Worm (Caenorhabditis elegans) whole organism, late embryonic: ENCODE results near the gene F23H12.10.

Experiments
- C38D4.7 ChIP-seq: fragments of 200-800 bp; sonication (Bioruptor generic); optimal IDR thresholded peaks from 2 replicates; lab custom pipeline; 2018; ENCODE audit warnings: mild to moderate bottlenecking, missing genetic modification characterization, moderate library complexity, missing compliant biosample characterization
- F13H6.1 ChIP-seq: sonication (generic microtip); optimal IDR thresholded peaks from 2 replicates; lab custom pipeline; 2016; ENCODE audit warnings: missing genetic modification characterization, missing compliant biosample characterization
- K02D7.2 ChIP-seq: sonication (generic microtip); optimal IDR thresholded peaks from 2 replicates; lab custom pipeline; 2017; ENCODE audit warnings: mild to moderate bottlenecking, missing genetic modification characterization, missing compliant biosample characterization
- T23F11.4 ChIP-seq: fragments of 200-800 bp; sonication (Bioruptor generic); optimal IDR thresholded peaks from 2 replicates; lab custom pipeline; 2018; ENCODE audit warnings: mild to moderate bottlenecking, missing genetic modification characterization, missing compliant biosample characterization
- Y22D7AL.16 ChIP-seq: sonication (generic microtip); optimal IDR thresholded peaks from 2 replicates; lab custom pipeline; 2016; ENCODE audit warnings: missing genetic modification characterization, missing compliant biosample characterization
- ahr-1 ChIP-seq: sonication (generic microtip); optimal IDR thresholded peaks from 2 replicates; lab custom pipeline; 2016; ENCODE audit warnings: missing genetic modification characterization, missing compliant biosample characterization
- ama-1 ChIP-seq: fragments of 150-350 bp; optimal IDR thresholded peaks from 2 replicates; lab custom pipeline; 2014
- ceh-14 ChIP-seq: sonication (generic microtip); optimal IDR thresholded peaks from 2 replicates; lab custom pipeline; 2016; ENCODE audit warnings: missing genotype, missing genetic modification characterization, missing compliant biosample characterization
- ceh-24 ChIP-seq: sonication (generic microtip); optimal IDR thresholded peaks from 2 replicates; lab custom pipeline; 2016; ENCODE audit warnings: mild to moderate bottlenecking, missing genetic modification characterization, missing compliant biosample characterization
- ceh-45 ChIP-seq: fragments of 200-800 bp; sonication (Bioruptor generic); IDR thresholded peaks from 2 replicates; pipeline ENCODE4 v1.3.6; 2022; ENCODE audit warnings: missing genetic modification reagents, missing genetic modification characterization, missing compliant biosample characterization
- ceh-48 ChIP-seq: sonication (generic microtip); optimal IDR thresholded peaks from 2 replicates; lab custom pipeline; 2016; ENCODE audit warnings: missing genetic modification characterization, inconsistent platforms, missing compliant biosample characterization
- ceh-9 ChIP-seq: sonication (generic microtip); optimal IDR thresholded peaks from 2 replicates; lab custom pipeline; 2016; ENCODE audit warnings: mild to moderate bottlenecking, missing genetic modification characterization, inconsistent platforms, missing compliant biosample characterization
- che-1 ChIP-seq: sonication (generic microtip); optimal IDR thresholded peaks from 2 replicates; lab custom pipeline; 2016; ENCODE audit warnings: mild to moderate bottlenecking, missing genetic modification characterization, missing compliant biosample characterization
- dmd-4 ChIP-seq: sonication (generic microtip); optimal IDR thresholded peaks from 2 replicates; lab custom pipeline; 2016; ENCODE audit warnings: borderline replicate concordance, missing genetic modification characterization, missing compliant biosample characterization
- dve-1 ChIP-seq: sonication (generic microtip); optimal IDR thresholded peaks from 2 replicates; lab custom pipeline; 2017; ENCODE audit warnings: antibody characterized with exemption, mild to moderate bottlenecking, missing genetic modification characterization, missing compliant biosample characterization
- elt-2 ChIP-seq: sonication (generic microtip); optimal IDR thresholded peaks from 2 replicates; lab custom pipeline; 2016; ENCODE audit warnings: missing genetic modification reagents, missing genetic modification characterization, missing compliant biosample characterization
- ets-4 ChIP-seq: sonication (generic microtip); optimal IDR thresholded peaks from 2 replicates; lab custom pipeline; 2016; ENCODE audit warnings: missing genetic modification characterization, missing compliant biosample characterization
- fkh-6 ChIP-seq: sonication (generic microtip); optimal IDR thresholded peaks from 2 replicates; lab custom pipeline; 2016; ENCODE audit warnings: missing genetic modification characterization, missing compliant biosample characterization
- hlh-13 ChIP-seq: fragments of 200-800 bp; sonication (Bioruptor generic); optimal IDR thresholded peaks from 2 replicates; lab custom pipeline; 2018; ENCODE audit warnings: mild to moderate bottlenecking, missing genetic modification characterization, missing compliant biosample characterization
- hlh-15 ChIP-seq: sonication (generic microtip); optimal IDR thresholded peaks from 2 replicates; lab custom pipeline; 2016; ENCODE audit warnings: missing genetic modification characterization, missing compliant biosample characterization
- hlh-30 ChIP-seq: sonication (generic microtip); optimal IDR thresholded peaks from 2 replicates; lab custom pipeline; 2017; ENCODE audit warnings: antibody characterized with exemption, missing genetic modification characterization, missing compliant biosample characterization; ENCODE audit not compliant: insufficient read depth
- hlh-6 ChIP-seq: sonication (generic microtip); optimal IDR thresholded peaks from 2 replicates; lab custom pipeline; 2016; ENCODE audit warnings: missing genotype, missing genetic modification characterization, missing compliant biosample characterization
- hlh-8 ChIP-seq: sonication (generic microtip); optimal IDR thresholded peaks from 2 replicates; lab custom pipeline; 2016; ENCODE audit warnings: missing genotype, missing genetic modification characterization, missing compliant biosample characterization
- lim-6 ChIP-seq: sonication (generic microtip); optimal IDR thresholded peaks from 2 replicates; lab custom pipeline; 2016; ENCODE audit warnings: missing genetic modification characterization, missing compliant biosample characterization
- madf-2 ChIP-seq: sonication (generic microtip); optimal IDR thresholded peaks from 2 replicates; lab custom pipeline; 2017; ENCODE audit warnings: missing genetic modification characterization, missing compliant biosample characterization
- mec-3 ChIP-seq: sonication (generic microtip); optimal IDR thresholded peaks from 2 replicates; lab custom pipeline; 2016; ENCODE audit warnings: borderline replicate concordance, missing genetic modification characterization, missing compliant biosample characterization
- nhr-232 ChIP-seq: sonication (generic microtip); optimal IDR thresholded peaks from 2 replicates; lab custom pipeline; 2016; ENCODE audit warnings: missing genetic modification characterization, missing compliant biosample characterization
- npax-4 ChIP-seq: sonication (generic microtip); optimal IDR thresholded peaks from 2 replicates; lab custom pipeline; 2016; ENCODE audit warnings: missing genetic modification characterization, missing compliant biosample characterization
- pat-9 ChIP-seq: fragments of 200-800 bp; sonication (Bioruptor generic); optimal IDR thresholded peaks from 2 replicates; lab custom pipeline; 2018; ENCODE audit warnings: mild to moderate bottlenecking, missing genetic modification characterization, moderate library complexity, missing compliant biosample characterization
- pha-4 ChIP-seq: fragments of 150-350 bp; optimal IDR thresholded peaks from 2 replicates; lab custom pipeline; 2018; ENCODE audit warnings: missing biosample characterization, missing genetic modification reagents, missing genetic modification characterization
- pros-1 ChIP-seq: fragments of 150-350 bp; optimal IDR thresholded peaks from 2 replicates; lab custom pipeline; 2014; ENCODE audit warnings: missing biosample characterization, missing genetic modification reagents, missing genetic modification characterization
- rnt-1 ChIP-seq: sonication (generic microtip); optimal IDR thresholded peaks from 2 replicates; lab custom pipeline; 2016; ENCODE audit warnings: missing genetic modification characterization, missing compliant biosample characterization
- sdc-2 ChIP-seq: sonication (generic microtip); optimal IDR thresholded peaks from 2 replicates; lab custom pipeline; 2016; ENCODE audit warnings: missing genotype, missing genetic modification characterization, missing compliant biosample characterization
- sox-2 ChIP-seq: fragments of 200-800 bp; sonication (Bioruptor generic); IDR thresholded peaks from 2 replicates; pipeline ENCODE4 v1.3.6; 2022; ENCODE audit warnings: missing genetic modification reagents, missing genetic modification characterization, missing compliant biosample characterization
- syd-9 ChIP-seq: sonication (generic microtip); optimal IDR thresholded peaks from 2 replicates; lab custom pipeline; 2016; ENCODE audit warnings: mild to moderate bottlenecking, missing genetic modification characterization, moderate library complexity, missing compliant biosample characterization
- tbx-2 ChIP-seq: sonication (generic microtip); optimal IDR thresholded peaks from 2 replicates; lab custom pipeline; 2016; ENCODE audit warnings: missing genetic modification characterization, missing compliant biosample characterization
- tbx-7 ChIP-seq: sonication (generic microtip); optimal IDR thresholded peaks from 2 replicates; lab custom pipeline; 2016; ENCODE audit warnings: missing genotype, missing genetic modification characterization, missing compliant biosample characterization
- unc-42 ChIP-seq: sonication (generic microtip); optimal IDR thresholded peaks from 2 replicates; lab custom pipeline; 2016; ENCODE audit warnings: missing genotype, missing genetic modification characterization, missing compliant biosample characterization
- unc-55 ChIP-seq: sonication (generic microtip); optimal IDR thresholded peaks from 2 replicates; lab custom pipeline; 2017; ENCODE audit warnings: missing biosample characterization, missing genetic modification reagents, missing genetic modification characterization
- ztf-16 ChIP-seq: sonication (generic microtip); optimal IDR thresholded peaks from 2 replicates; lab custom pipeline; 2017; ENCODE audit warnings: missing genetic modification characterization, missing compliant biosample characterization

F23H12.10 gene

DNA sequence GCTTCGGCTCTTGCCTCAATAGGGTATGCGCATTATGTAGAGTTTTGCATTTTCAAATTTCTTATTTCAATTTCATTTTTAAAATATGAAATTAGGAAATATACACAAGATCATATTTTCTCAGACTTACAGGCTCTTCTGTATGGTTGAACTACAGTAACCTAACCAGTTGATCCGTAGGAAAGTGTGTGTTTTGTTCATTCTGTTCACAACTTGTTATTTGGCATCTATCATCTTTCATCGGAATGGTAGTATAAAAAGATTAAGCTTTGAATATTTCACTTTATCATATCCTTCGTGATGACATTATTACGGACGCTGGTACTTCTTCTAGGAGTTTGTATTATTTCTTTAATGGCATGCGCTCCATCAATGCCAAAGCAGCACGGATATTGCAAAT is 31.9 kb upstream of the F23H12.10 start, which contains the start of gene K01D12.10:
TSS of gene K01D12.10 (plus strand) at position 301 of the 400 bp plus-strand sequence.
- TF ChIP-seq ztf-16 (no peak), pros-1 (tag; lab: Kevin White, UChicago) (no peak), pha-4 (tag; lab: Kevin White, UChicago) (no peak), madf-2 (tag; lab: Kevin White, UChicago) (no peak), mec-3 (tag; lab: Kevin White, UChicago) (no peak), K02D7.2 (tag; lab: Kevin White, UChicago) (no peak), syd-9 (no peak), ceh-45 (GFP tag; lab: Robert Waterston, UW) (no peak), dmd-4 (tag; lab: Kevin White, UChicago) (no peak), rnt-1 (no peak), hlh-6 (no peak), tbx-2 (tag; lab: Kevin White, UChicago) (no peak), hlh-15 (tag; lab: Kevin White, UChicago) (no peak), che-1 (tag; lab: Kevin White, UChicago) (no peak), unc-42 (tag; lab: Kevin White, UChicago) (no peak), elt-2 (no peak), ceh-14 (tag; lab: Kevin White, UChicago) (no peak)

DNA sequence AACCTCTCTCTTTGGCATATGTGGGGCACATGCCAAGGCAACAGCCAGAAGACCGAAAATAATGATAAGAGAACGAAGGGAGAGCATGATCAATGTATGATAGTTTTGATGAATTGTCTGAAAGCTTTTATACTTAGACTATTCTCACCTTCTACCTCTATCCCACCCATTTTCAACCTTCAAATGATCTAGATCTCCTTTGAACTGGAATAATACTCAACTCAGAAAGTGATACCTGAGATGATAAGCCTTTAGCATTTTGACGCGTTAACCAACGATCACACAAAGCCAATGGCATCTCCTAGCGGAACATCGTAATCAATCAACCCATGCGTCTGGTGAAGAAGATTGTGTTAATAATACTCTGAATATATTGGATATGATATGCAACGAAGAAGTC is 30.5 kb upstream of the F23H12.10 start, which contains the start of gene K01D12.9:
TSS of gene K01D12.9 (minus strand) at position 101 of the 400 bp plus-strand sequence.
- no peak for TF ChIP-seq mec-3 (tag; lab: Kevin White, UChicago)
- TF ChIP-seq tbx-7 (tag; lab: Kevin White, UChicago), result no peak
- no peak for TF ChIP-seq hlh-8 (tag; lab: Kevin White, UChicago)
- no peak for TF ChIP-seq dve-1 (tag; lab: Kevin White, UChicago)
- TF ChIP-seq fkh-6 (tag; lab: Kevin White, UChicago), result no peak

DNA sequence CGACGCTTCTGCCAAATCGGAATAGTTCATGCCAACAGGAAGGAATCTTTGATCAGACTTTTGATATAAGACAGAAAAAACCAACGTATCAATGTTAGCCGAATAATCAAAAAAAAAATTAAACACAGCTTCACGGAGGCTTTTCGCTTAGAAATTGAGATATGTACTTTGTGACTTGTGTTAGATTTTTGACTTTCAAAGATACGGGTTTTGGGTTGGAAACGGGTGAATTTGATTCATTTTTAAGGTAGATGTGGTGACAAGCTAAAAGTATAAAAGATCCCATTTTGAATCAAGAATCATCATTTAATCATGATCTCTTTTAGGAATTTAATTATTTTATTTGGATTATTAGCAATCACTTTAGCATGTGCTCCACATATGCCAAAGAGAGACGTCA is 28.3 kb upstream of the F23H12.10 start, which contains the start of gene K01D12.8:
TSS of gene K01D12.8 (plus strand) at position 301 of the 400 bp plus-strand sequence.
- no peak for TF ChIP-seq tbx-7 (tag; lab: Kevin White, UChicago)
- no peak for TF ChIP-seq Y22D7AL.16 (tag; lab: Kevin White, UChicago)
- TF ChIP-seq lim-6 (tag; lab: Kevin White, UChicago), result no peak
- TF ChIP-seq hlh-13 (GFP tag; lab: Kevin White, UChicago), result no peak
- TF ChIP-seq dve-1 (tag; lab: Kevin White, UChicago), result no peak
- TF ChIP-seq T23F11.4 (GFP tag; lab: Kevin White, UChicago), result no peak
- no peak for TF ChIP-seq unc-55 (GFP tag; lab: Kevin White, UChicago)
- TF ChIP-seq sox-2 (GFP tag; lab: Robert Waterston, UW), result no peak
- no peak for TF ChIP-seq ceh-48 (tag; lab: Kevin White, UChicago)
- TF ChIP-seq pat-9 (tag; lab: Kevin White, UChicago), result no peak
- no peak for TF ChIP-seq ama-1 (lab: Kevin White, UChicago)
- TF ChIP-seq hlh-30 (tag; lab: Kevin White, UChicago), result no peak
- TF ChIP-seq ets-4 (tag; lab: Kevin White, UChicago), result no peak

DNA sequence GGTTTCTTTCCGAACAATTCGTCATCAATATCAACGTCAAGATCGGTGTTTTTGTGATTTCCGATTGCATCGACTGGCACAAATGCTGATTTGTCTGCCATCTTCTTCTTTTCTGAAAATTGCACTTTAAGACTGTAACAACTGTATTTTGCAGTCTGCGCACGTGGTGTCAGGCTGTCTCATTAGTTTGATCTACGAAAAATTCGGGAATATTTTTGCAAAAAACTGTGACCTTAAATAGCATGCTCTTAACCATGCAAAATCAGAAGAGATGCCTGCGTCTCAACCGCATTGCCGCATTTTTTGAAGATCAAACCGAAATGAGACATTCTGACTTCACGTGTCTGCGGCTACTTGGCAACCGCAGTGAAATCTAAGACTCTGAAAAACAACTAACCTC is 27.3 kb upstream of the F23H12.10 start, which contains the start of gene K01D12.7:
TSS of gene K01D12.7 (minus strand) at position 101 of the 400 bp plus-strand sequence.
- no peak for TF ChIP-seq nhr-232 (tag; lab: Kevin White, UChicago)
- TF ChIP-seq hlh-13 (GFP tag; lab: Kevin White, UChicago), result no peak
- TF ChIP-seq ceh-24 (tag; lab: Kevin White, UChicago), result no peak
- no peak for TF ChIP-seq F13H6.1 (tag; lab: Kevin White, UChicago)
- no peak for TF ChIP-seq hlh-6
- no peak for TF ChIP-seq sdc-2 (tag; lab: Kevin White, UChicago)
- TF ChIP-seq npax-4, result no peak
- TF ChIP-seq syd-9, result no peak
- TF ChIP-seq ahr-1, result no peak
- no peak for TF ChIP-seq pha-4 (tag; lab: Kevin White, UChicago)
- no peak for TF ChIP-seq ama-1 (lab: Kevin White, UChicago)
- no peak for TF ChIP-seq ceh-14 (tag; lab: Kevin White, UChicago)
- TF ChIP-seq madf-2 (tag; lab: Kevin White, UChicago), result no peak
- no peak for TF ChIP-seq ceh-9 (tag; lab: Kevin White, UChicago)
- no peak for TF ChIP-seq mec-3 (tag; lab: Kevin White, UChicago)
- TF ChIP-seq C38D4.7, result no peak
- TF ChIP-seq T23F11.4 (GFP tag; lab: Kevin White, UChicago), result no peak
- TF ChIP-seq, all 69 proteins: peak for 0
